Fruit fly (Drosophila melanogaster): ENCODE measurements around the gene CG43208.

DNA sequence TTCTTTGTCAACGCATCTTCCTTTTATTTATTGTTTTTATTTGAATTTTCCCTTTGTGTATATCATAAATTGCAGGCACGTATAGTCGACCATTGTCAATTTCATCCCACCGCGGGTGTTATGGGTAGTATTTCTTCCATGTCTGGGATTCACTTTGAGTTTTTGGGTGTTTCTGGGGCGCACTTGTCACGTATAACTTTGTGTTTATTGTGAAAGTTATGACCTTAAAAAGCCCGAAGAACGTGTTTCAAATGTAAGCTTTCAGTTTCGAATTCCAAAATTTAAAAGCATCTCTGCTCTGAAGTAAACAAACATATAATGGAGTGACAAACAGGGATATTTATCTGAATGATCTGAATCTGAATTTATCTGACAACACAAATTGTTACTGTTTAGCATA, 3.4 kb downstream of the CG43208 start:
- TF ChIP-seq sv (GFP tag; optimal IDR thresholded peaks at IDR 0.05) (no peak), Myc (optimal IDR thresholded peaks at IDR 0.05) (no peak), foxo (GFP tag; optimal IDR thresholded peaks at IDR 0.05) (no peak), OdsH (GFP tag; optimal IDR thresholded peaks at IDR 0.05) (no peak), woc (GFP tag; optimal IDR thresholded peaks at IDR 0.05) (no peak), tai (GFP tag; optimal IDR thresholded peaks at IDR 0.05) (no peak), Hr78 (GFP tag; optimal IDR thresholded peaks at IDR 0.05) (no peak), br (GFP tag; optimal IDR thresholded peaks at IDR 0.05) (no peak), fru (GFP tag; optimal IDR thresholded peaks at IDR 0.05) (no peak), h (GFP tag; optimal IDR thresholded peaks at IDR 0.05) (no peak)

Data from whole organism, wandering third instar larva.